Worm (Caenorhabditis elegans): ENCODE measurements around the gene bli-6.

- TF ChIP-seq sem-4 (tag; optimal IDR thresholded peaks at IDR 0.05) (no peak), egl-27 (tag; optimal IDR thresholded peaks at IDR 0.05) (no peak)
These were observed 47.5 kb upstream of the bli-6 start, which contains the start of gene seu-1 for ce11 chrIV:6329339-6329738.

Measured in whole organism, L2 larva.